Worm (Caenorhabditis elegans) whole organism, L4/young adult: Measurements from ENCODE around the gene H01G02.4.

Experiments
- W03F9.2 ChIP-seq: fragments of 150-350 bp; optimal IDR thresholded peaks from 2 replicates; lab custom pipeline; 2014; ENCODE audit warnings: missing biosample characterization, missing genetic modification characterization
- dao-5 ChIP-seq: sonication (generic microtip); optimal IDR thresholded peaks from 2 replicates; lab custom pipeline; 2016; ENCODE audit warnings: missing genotype, missing genetic modification characterization, moderate library complexity, missing compliant biosample characterization
- him-1 ChIP-seq: sonication (generic microtip); optimal IDR thresholded peaks from 2 replicates; lab custom pipeline; 2016; ENCODE audit warnings: missing genotype, missing genetic modification reagents, missing genetic modification characterization, missing compliant biosample characterization

- TF ChIP-seq him-1 (tag; lab: Kevin White, UChicago) (no peak), dao-5 (no peak), W03F9.2 (tag; lab: Kevin White, UChicago) (no peak)
Observed at ce11 chrIV:11769769-11770168, 33.2 kb downstream of the H01G02.4 start.
